Fruit fly (Drosophila melanogaster) whole organism, embryonic: ENCODE data around the gene CG13930.

Experiments
- CG18476 ChIP-seq: fragments of 200-800 bp; sonication (Bioruptor generic); optimal IDR thresholded peaks from 2 replicates; lab custom pipeline; 2016; ENCODE audit warnings: missing biosample characterization, mild to moderate bottlenecking, missing genetic modification characterization
- CG2199 ChIP-seq: fragments of 200-800 bp; sonication (Bioruptor generic); IDR thresholded peaks from 3 replicates; pipeline ENCODE4 v1.3.6; 2022; ENCODE audit warnings: missing biosample characterization, missing genetic modification characterization
- CG5245 ChIP-seq: fragments of 200-800 bp; sonication (Bioruptor generic); optimal IDR thresholded peaks from 3 replicates; lab custom pipeline; 2016; ENCODE audit warnings: missing biosample characterization, missing genetic modification characterization
- CG8478 ChIP-seq: fragments of >200 bp; optimal IDR thresholded peaks from 2 replicates; lab custom pipeline; 2018
- Ptx1 ChIP-seq: fragments of 200-800 bp; sonication (Bioruptor generic); IDR thresholded peaks from 2 replicates; pipeline ENCODE4 v1.3.6; 2022; ENCODE audit warnings: missing biosample characterization, missing genetic modification characterization
- crc ChIP-seq: fragments of 200-800 bp; sonication (Bioruptor generic); optimal IDR thresholded peaks from 2 replicates; lab custom pipeline; 2016; ENCODE audit warnings: missing biosample characterization, missing genetic modification characterization
- wek ChIP-seq: fragments of 200-800 bp; sonication (Bioruptor generic); optimal IDR thresholded peaks from 3 replicates; lab custom pipeline; 2018; ENCODE audit warnings: missing biosample characterization, mild to moderate bottlenecking, missing genetic modification characterization, moderate library complexity

- TF ChIP-seq CG2199 (no peak), CG18476 (GFP tag; lab: Kevin White, UChicago) (no peak), CG5245 (no peak), crc (GFP tag; lab: Kevin White, UChicago) (no peak), Ptx1 (GFP tag; lab: Robert Waterston, UW) (no peak), CG8478 (lab: Kevin White, UChicago) (no peak), wek (GFP tag; lab: Kevin White, UChicago) (no peak)
These were observed 20.3 kb upstream of the CG13930 start for dm6 chr3L:1692859-1693258.
